Worm (Caenorhabditis elegans): Measurements from ENCODE around the gene cdk-1.

- TF ChIP-seq elt-2 (tag; optimal IDR thresholded peaks at IDR 0.05) (no peak), pha-4 (tag; optimal IDR thresholded peaks at IDR 0.05) (no peak), nhr-76 (tag; optimal IDR thresholded peaks at IDR 0.05) (no peak), nhr-28 (tag; optimal IDR thresholded peaks at IDR 0.05) (no peak), unc-62 (GFP tag; optimal IDR thresholded peaks at IDR 0.05) (no peak), snpc-4 (tag; optimal IDR thresholded peaks at IDR 0.05) (no peak), nfya-1 (tag; optimal IDR thresholded peaks at IDR 0.05; ENCODE audit: insufficient read depth) (no peak), nhr-12 (tag; optimal IDR thresholded peaks at IDR 0.05) (no peak), jun-1 (tag; optimal IDR thresholded peaks at IDR 0.05) (no peak), elt-1 (tag; optimal IDR thresholded peaks at IDR 0.05) (no peak), fkh-10 (GFP tag; optimal IDR thresholded peaks at IDR 0.05) (no peak), lin-39 (tag; optimal IDR thresholded peaks at IDR 0.05) (peak; percentile 41), ceh-16 (tag; optimal IDR thresholded peaks at IDR 0.05) (no peak), nhr-11 (tag; optimal IDR thresholded peaks at IDR 0.05) (no peak)
Measured at ce11 chrIII:9705157-9705905, 41.9 kb upstream of the cdk-1 start.
